Fruit fly (Drosophila melanogaster) whole organism, embryonic: ENCODE measurements around the gene Reg-2.
A peak's percentile ranks its signal among the peaks of the same experiment; 100 is the strongest.

Experiments used
- Ada2b ChIP-seq: fragments of 200-800 bp; sonication (Bioruptor generic); IDR thresholded peaks from 2 replicates; pipeline ENCODE4 v1.3.6; 2022; ENCODE audit warnings: missing biosample characterization, missing genetic modification characterization
- Atf6 ChIP-seq: fragments of 200-800 bp; sonication (Bioruptor generic); IDR thresholded peaks from 2 replicates; pipeline ENCODE4 v1.3.6; 2022; ENCODE audit warnings: missing biosample characterization, missing genetic modification characterization
- CG10462 ChIP-seq: fragments of 200-800 bp; sonication (Bioruptor generic); optimal IDR thresholded peaks from 2 replicates; lab custom pipeline; 2016; ENCODE audit warnings: missing biosample characterization, missing genetic modification characterization
- CG11456 ChIP-seq: fragments of 200-800 bp; sonication (Bioruptor generic); IDR thresholded peaks from 3 replicates; pipeline ENCODE4 v1.3.6; 2022; ENCODE audit warnings: missing biosample characterization, missing genetic modification characterization
- CG12104 ChIP-seq: fragments of 200-800 bp; sonication (Bioruptor generic); optimal IDR thresholded peaks from 3 replicates; lab custom pipeline; 2016; ENCODE audit warnings: missing biosample characterization, missing genetic modification characterization
- CG12299 ChIP-seq: fragments of 200-800 bp; sonication (Bioruptor generic); optimal IDR thresholded peaks from 2 replicates; lab custom pipeline; 2018; ENCODE audit warnings: missing biosample characterization, mild to moderate bottlenecking, missing genetic modification characterization
- CG13624 ChIP-seq: fragments of 200-800 bp; sonication (Bioruptor generic); optimal IDR thresholded peaks from 2 replicates; lab custom pipeline; 2016; ENCODE audit warnings: missing biosample characterization, missing genetic modification characterization
- CG13775 ChIP-seq: fragments of 200-800 bp; sonication (Bioruptor generic); optimal IDR thresholded peaks from 3 replicates; lab custom pipeline; 2017; ENCODE audit warnings: missing biosample characterization, mild to moderate bottlenecking, missing genetic modification characterization
- CG14014 ChIP-seq: fragments of 200-800 bp; sonication (Bioruptor generic); IDR thresholded peaks from 2 replicates; pipeline ENCODE4 v1.3.6; 2022; ENCODE audit warnings: missing biosample characterization, missing genetic modification characterization
- CG14667 ChIP-seq: fragments of 200-800 bp; sonication (Bioruptor generic); IDR thresholded peaks from 2 replicates; pipeline ENCODE4 v1.3.6; 2022; ENCODE audit warnings: missing biosample characterization, missing genetic modification characterization
- CG17361 ChIP-seq: fragments of 200-800 bp; sonication (Bioruptor generic); IDR thresholded peaks from 3 replicates; pipeline ENCODE4 v1.3.6; 2022; ENCODE audit warnings: missing biosample characterization, missing genetic modification characterization
- CG18262 ChIP-seq: fragments of 200-800 bp; optimal IDR thresholded peaks from 3 replicates; lab custom pipeline; 2019; ENCODE audit warnings: missing biosample characterization, mild to moderate bottlenecking, missing genetic modification characterization, moderate library complexity
- CG30020 ChIP-seq: fragments of 200-800 bp; optimal IDR thresholded peaks from 2 replicates; lab custom pipeline; 2019; ENCODE audit warnings: missing biosample characterization, mild to moderate bottlenecking, missing genetic modification characterization, moderate library complexity
- CG32767 ChIP-seq: fragments of 200-800 bp; sonication (Bioruptor generic); IDR thresholded peaks from 2 replicates; pipeline ENCODE4 v1.3.6; 2022; ENCODE audit warnings: missing biosample characterization, missing genetic modification characterization
- CG4282 ChIP-seq: fragments of 200-800 bp; sonication (Bioruptor generic); optimal IDR thresholded peaks from 2 replicates; lab custom pipeline; 2016; ENCODE audit warnings: missing biosample characterization, missing genetic modification characterization
- CG6689 ChIP-seq: fragments of 200-800 bp; sonication (Bioruptor generic); IDR thresholded peaks from 2 replicates; pipeline ENCODE4 v1.3.6; 2022; ENCODE audit warnings: missing biosample characterization, missing genetic modification characterization
- CG7987 ChIP-seq: fragments of 200-800 bp; sonication (Bioruptor generic); optimal IDR thresholded peaks from 2 replicates; lab custom pipeline; 2018; ENCODE audit warnings: missing biosample characterization, mild to moderate bottlenecking, missing genetic modification characterization, moderate library complexity
- CG8388 ChIP-seq: fragments of 200-800 bp; sonication (Bioruptor generic); optimal IDR thresholded peaks from 2 replicates; lab custom pipeline; 2019; ENCODE audit warnings: missing biosample characterization, mild to moderate bottlenecking, missing genetic modification characterization, moderate library complexity
- CG9727 ChIP-seq: fragments of 200-800 bp; sonication (Bioruptor generic); optimal IDR thresholded peaks from 3 replicates; lab custom pipeline; 2017; ENCODE audit warnings: missing biosample characterization, mild to moderate bottlenecking, missing genetic modification characterization
- Chrac-16 ChIP-seq: fragments of 200-800 bp; sonication (Bioruptor generic); optimal IDR thresholded peaks from 3 replicates; lab custom pipeline; 2016; ENCODE audit warnings: missing biosample characterization, missing genetic modification characterization
- Ets97D ChIP-seq: fragments of 200-800 bp; sonication (Bioruptor generic); optimal IDR thresholded peaks from 3 replicates; lab custom pipeline; 2016; ENCODE audit warnings: missing biosample characterization, missing genetic modification characterization
- Fer2 ChIP-seq: fragments of 200-800 bp; sonication (Bioruptor generic); optimal IDR thresholded peaks from 2 replicates; lab custom pipeline; 2018; ENCODE audit warnings: missing biosample characterization, mild to moderate bottlenecking, missing genetic modification characterization, moderate library complexity
- H2.0 ChIP-seq: fragments of 200-800 bp; sonication (Bioruptor generic); IDR thresholded peaks from 2 replicates; pipeline ENCODE4 v1.3.6; 2022; ENCODE audit warnings: missing biosample characterization, missing genetic modification characterization
- HLH4C ChIP-seq: fragments of 200-800 bp; sonication (Bioruptor generic); IDR thresholded peaks from 3 replicates; pipeline ENCODE4 v1.3.6; 2022; ENCODE audit warnings: missing biosample characterization, missing genetic modification characterization; ENCODE audit not compliant: partially characterized antibody
- Kr ChIP-seq: fragments of 200-800 bp; sonication (Bioruptor generic); optimal IDR thresholded peaks from 2 replicates; lab custom pipeline; 2017; ENCODE audit warnings: missing biosample characterization, mild to moderate bottlenecking, missing genetic modification characterization
- MESR4 ChIP-seq: fragments of 200-800 bp; sonication (Bioruptor generic); optimal IDR thresholded peaks from 2 replicates; lab custom pipeline; 2018; ENCODE audit warnings: missing biosample characterization, mild to moderate bottlenecking, missing genetic modification characterization, moderate library complexity
- Mad ChIP-seq: fragments of 200-800 bp; sonication (Bioruptor generic); optimal IDR thresholded peaks from 2 replicates; lab custom pipeline; 2016; ENCODE audit warnings: missing biosample characterization, missing genetic modification characterization
- Max ChIP-seq: fragments of 200-800 bp; sonication (Bioruptor generic); optimal IDR thresholded peaks from 2 replicates; lab custom pipeline; 2016; ENCODE audit warnings: missing biosample characterization, mild to moderate bottlenecking, missing genetic modification characterization
- Med ChIP-seq: fragments of 200-800 bp; sonication (Bioruptor generic); peaks from one replicate; lab custom pipeline; 2016; ENCODE audit warnings: missing biosample characterization, missing genetic modification characterization, mild to moderate bottlenecking, inconsistent platforms, moderate library complexity
- NC2β ChIP-seq: fragments of 200-800 bp; sonication (Bioruptor generic); optimal IDR thresholded peaks from 2 replicates; lab custom pipeline; 2016; ENCODE audit warnings: missing biosample characterization, missing genetic modification characterization
- NfI ChIP-seq: fragments of 200-800 bp; sonication (Bioruptor generic); optimal IDR thresholded peaks from 3 replicates; lab custom pipeline; 2018; ENCODE audit warnings: missing biosample characterization, mild to moderate bottlenecking, missing genetic modification characterization, moderate library complexity
- Six4 ChIP-seq: fragments of 200-800 bp; sonication (Bioruptor generic); optimal IDR thresholded peaks from 2 replicates; lab custom pipeline; 2016; ENCODE audit warnings: missing biosample characterization, missing genetic modification characterization
- ac ChIP-seq: fragments of 200-800 bp; sonication (Bioruptor generic); optimal IDR thresholded peaks from 3 replicates; lab custom pipeline; 2017; ENCODE audit warnings: missing biosample characterization, mild to moderate bottlenecking, missing genetic modification characterization
- ara ChIP-seq: fragments of 200-800 bp; sonication (Bioruptor generic); IDR thresholded peaks from 2 replicates; pipeline ENCODE4 v1.3.6; 2022; ENCODE audit warnings: missing biosample characterization, missing genetic modification characterization
- bigmax ChIP-seq: fragments of 200-800 bp; sonication (Bioruptor generic); optimal IDR thresholded peaks from 2 replicates; lab custom pipeline; 2018; ENCODE audit warnings: missing biosample characterization, mild to moderate bottlenecking, missing genetic modification characterization
- br ChIP-seq: fragments of >200 bp; optimal IDR thresholded peaks from 2 replicates; lab custom pipeline; 2017
- chn ChIP-seq: fragments of 200-800 bp; sonication (Bioruptor generic); optimal IDR thresholded peaks from 2 replicates; lab custom pipeline; 2016; ENCODE audit warnings: missing biosample characterization, missing genetic modification characterization
- da ChIP-seq: fragments of 200-800 bp; sonication (Bioruptor generic); optimal IDR thresholded peaks from 2 replicates; lab custom pipeline; 2016; ENCODE audit warnings: missing biosample characterization, missing genetic modification characterization
- danr ChIP-seq: fragments of 200-800 bp; sonication (Bioruptor generic); IDR thresholded peaks from 2 replicates; pipeline ENCODE4 v1.3.6; 2022; ENCODE audit warnings: missing biosample characterization, missing genetic modification characterization
- ftz-f1 ChIP-seq: fragments of 200-800 bp; sonication (Bioruptor generic); optimal IDR thresholded peaks from 2 replicates; lab custom pipeline; 2016; ENCODE audit warnings: missing biosample characterization, missing genetic modification characterization
- kah ChIP-seq: fragments of 200-800 bp; sonication (Bioruptor generic); optimal IDR thresholded peaks from 2 replicates; lab custom pipeline; 2018; ENCODE audit warnings: missing biosample characterization, mild to moderate bottlenecking, missing genetic modification characterization
- p53 ChIP-seq: fragments of 200-800 bp; sonication (Bioruptor generic); optimal IDR thresholded peaks from 2 replicates; lab custom pipeline; 2016; ENCODE audit warnings: missing biosample characterization, missing genetic modification characterization
- peb ChIP-seq: fragments of 200-800 bp; sonication (Bioruptor generic); IDR thresholded peaks from 2 replicates; pipeline ENCODE4 v1.3.6; 2022; ENCODE audit warnings: missing biosample characterization, missing genetic modification characterization
- repo ChIP-seq: fragments of 200-800 bp; sonication (Bioruptor generic); optimal IDR thresholded peaks from 2 replicates; lab custom pipeline; 2016; ENCODE audit warnings: missing biosample characterization, missing genetic modification characterization
- row ChIP-seq: fragments of 200-800 bp; sonication (Bioruptor generic); IDR thresholded peaks from 3 replicates; pipeline ENCODE4 v1.3.6; 2022; ENCODE audit warnings: missing biosample characterization, missing genetic modification characterization
- scrt ChIP-seq: fragments of 200-800 bp; sonication (Bioruptor generic); optimal IDR thresholded peaks from 2 replicates; lab custom pipeline; 2018; ENCODE audit warnings: missing biosample characterization, mild to moderate bottlenecking, missing genetic modification characterization, moderate library complexity
- seq ChIP-seq: fragments of 200-800 bp; sonication (Bioruptor generic); IDR thresholded peaks from 2 replicates; pipeline ENCODE4 v1.3.6; 2022; ENCODE audit warnings: missing biosample characterization, missing genetic modification characterization
- sqz ChIP-seq: fragments of 200-800 bp; sonication (Bioruptor generic); optimal IDR thresholded peaks from 3 replicates; lab custom pipeline; 2018; ENCODE audit warnings: missing biosample characterization, mild to moderate bottlenecking, missing genetic modification characterization
- tna ChIP-seq: fragments of 200-800 bp; sonication (Bioruptor generic); IDR thresholded peaks from 2 replicates; pipeline ENCODE4 v1.3.6; 2022; ENCODE audit warnings: missing biosample characterization, missing genetic modification characterization; ENCODE audit not compliant: partially characterized antibody
- tup ChIP-seq: fragments of 200-800 bp; sonication (Bioruptor generic); optimal IDR thresholded peaks from 2 replicates; lab custom pipeline; 2016; ENCODE audit warnings: missing biosample characterization, mild to moderate bottlenecking, missing genetic modification characterization, moderate library complexity
- twi ChIP-seq: fragments of 200-800 bp; optimal IDR thresholded peaks from 2 replicates; lab custom pipeline; 2019; ENCODE audit warnings: missing biosample characterization, mild to moderate bottlenecking, missing genetic modification characterization, moderate library complexity

Reg-2 gene

dm6 chr3L:642146-642864, 35.9 kb upstream of the Reg-2 start (continued):
- TF ChIP-seq HLH4C (GFP tag; lab: Robert Waterston, UW): no peak
- TF ChIP-seq bigmax (GFP tag; lab: Kevin White, UChicago): no peak
- TF ChIP-seq ftz-f1 (GFP tag; lab: Kevin White, UChicago): no peak
- no peak for TF ChIP-seq Kr
- peak; percentile 21 for TF ChIP-seq NfI (GFP tag; lab: Kevin White, UChicago)
- 0 out of 2 replicates have a peak, but pooled peaks have one; percentile 5 for TF ChIP-seq peb (GFP tag; lab: Robert Waterston, UW)
- peak; percentile 65 for TF ChIP-seq row (GFP tag; lab: Robert Waterston, UW)
- peak; percentile 22 for TF ChIP-seq CG10462 (GFP tag; lab: Kevin White, UChicago)
- no peak for TF ChIP-seq CG7987
- peak; percentile 41 for TF ChIP-seq CG12104
- TF ChIP-seq seq (GFP tag; lab: Robert Waterston, UW): no peak
- no peak for TF ChIP-seq CG13624 (GFP tag; lab: Kevin White, UChicago)
- no peak for TF ChIP-seq tup (GFP tag; lab: Kevin White, UChicago)
- peak; percentile 53; the same call in 1 of the 2 replicates for TF ChIP-seq Atf6 (GFP tag; lab: Robert Waterston, UW)
- TF ChIP-seq CG9727 (GFP tag; lab: Kevin White, UChicago): peak; percentile 61
- no peak for TF ChIP-seq Med
- TF ChIP-seq chn (GFP tag; lab: Kevin White, UChicago): no peak
- TF ChIP-seq MESR4: no peak
- no peak for TF ChIP-seq Ets97D (GFP tag; lab: Kevin White, UChicago)
- TF ChIP-seq CG14014 (GFP tag; lab: Robert Waterston, UW): no peak
- TF ChIP-seq CG13775 (GFP tag; lab: Kevin White, UChicago): peak; percentile 58
- peak; percentile 7 for TF ChIP-seq Six4 (GFP tag; lab: Kevin White, UChicago)
- no peak for TF ChIP-seq Ada2b (GFP tag; lab: Robert Waterston, UW)
- TF ChIP-seq danr (GFP tag; lab: Robert Waterston, UW): no peak
- TF ChIP-seq CG6689 (GFP tag; lab: Robert Waterston, UW): peak; percentile 44; the same call in 1 of the 2 replicates
- no peak for TF ChIP-seq tna
- TF ChIP-seq CG14667 (GFP tag; lab: Robert Waterston, UW): no peak
- no peak for TF ChIP-seq da
- no peak for TF ChIP-seq sqz (GFP tag; lab: Kevin White, UChicago)
- peak; percentile 44 for TF ChIP-seq scrt (GFP tag; lab: Kevin White, UChicago)
- TF ChIP-seq CG11456 (GFP tag; lab: Robert Waterston, UW): no peak
- TF ChIP-seq CG17361 (GFP tag; lab: Robert Waterston, UW): peak; percentile 76
- no peak for TF ChIP-seq Fer2 (tag; lab: Kevin White, UChicago)
- no peak for TF ChIP-seq CG32767 (GFP tag; lab: Robert Waterston, UW)
- no peak for TF ChIP-seq twi (tag; lab: Kevin White, UChicago)
- TF ChIP-seq Max (GFP tag; lab: Kevin White, UChicago): peak; percentile 23
- no peak for TF ChIP-seq CG12299 (tag; lab: Kevin White, UChicago)
- TF ChIP-seq kah (GFP tag; lab: Kevin White, UChicago): peak; percentile 40
- peak; percentile 43 for TF ChIP-seq Chrac-16 (GFP tag; lab: Kevin White, UChicago)
- peak; percentile 76 for TF ChIP-seq CG8388
- no peak; the same call in 1 of the 2 replicates for TF ChIP-seq H2.0
- no peak for TF ChIP-seq Mad (GFP tag; lab: Kevin White, UChicago)
- TF ChIP-seq ara: peak; percentile 48
- TF ChIP-seq br: no peak
- TF ChIP-seq CG4282 (GFP tag; lab: Kevin White, UChicago): no peak
- TF ChIP-seq CG18262 (tag; lab: Kevin White, UChicago): peak; percentile 80
- no peak for TF ChIP-seq NC2β (GFP tag; lab: Kevin White, UChicago)
- TF ChIP-seq p53 (GFP tag; lab: Kevin White, UChicago): no peak
- no peak for TF ChIP-seq repo
- peak; percentile 2 for TF ChIP-seq ac (GFP tag; lab: Kevin White, UChicago)
- peak; percentile 26 for TF ChIP-seq CG30020 (tag; lab: Kevin White, UChicago)
